Fruit fly (Drosophila melanogaster): ENCODE measurements around the gene CG9123.
A peak's percentile ranks its signal among the peaks of the same experiment; 100 is the strongest.

DNA sequence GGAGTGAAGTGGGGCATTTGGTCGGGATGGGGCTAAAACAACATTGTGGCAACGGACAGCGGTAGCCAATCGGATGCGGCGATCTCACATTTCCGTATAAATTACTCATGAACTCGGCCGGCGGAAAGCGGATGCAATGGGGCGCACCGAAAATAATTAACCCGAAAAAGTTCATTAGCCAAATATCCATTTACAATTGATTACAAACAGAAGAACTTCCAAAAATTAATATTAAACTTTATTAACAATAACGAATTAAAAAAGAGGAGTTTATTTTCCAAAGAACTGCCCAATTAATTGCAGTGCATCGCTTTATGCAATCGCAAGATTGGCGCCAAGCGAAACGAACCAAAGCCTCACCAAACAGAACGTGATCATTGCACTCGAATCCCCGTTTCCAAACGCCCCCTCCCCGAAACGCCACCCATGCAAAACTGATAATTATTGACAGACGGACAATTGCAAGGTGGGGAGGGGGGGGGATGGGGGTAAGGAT lies 28.0 kb downstream of the CG9123 start:
- TF ChIP-seq gl (tag; optimal IDR thresholded peaks at IDR 0.05) (no peak), fd96Ca (GFP tag; IDR thresholded peaks at IDR 0.05) (peak; percentile 58; the same call in 1 of the 3 replicates), CG10348 (GFP tag; IDR thresholded peaks at IDR 0.05) (no peak), CG34367 (tag; optimal IDR thresholded peaks at IDR 0.05) (no peak), CG8159 (tag; optimal IDR thresholded peaks at IDR 0.05) (peak; percentile 26), CG4496 (GFP tag; IDR thresholded peaks at IDR 0.05) (peak; percentile 54; the same call in 1 of the 3 replicates), EcR (GFP tag; optimal IDR thresholded peaks at IDR 0.05) (peak; percentile 33), CG15710 (tag; optimal IDR thresholded peaks at IDR 0.05) (peak; percentile 28), CG8301 (tag; optimal IDR thresholded peaks at IDR 0.05) (peak; percentile 18)

Data from whole organism, pupa.